Fruit fly (Drosophila melanogaster): ENCODE measurements around the gene Qtzl.

Gene Qtzl

DNA sequence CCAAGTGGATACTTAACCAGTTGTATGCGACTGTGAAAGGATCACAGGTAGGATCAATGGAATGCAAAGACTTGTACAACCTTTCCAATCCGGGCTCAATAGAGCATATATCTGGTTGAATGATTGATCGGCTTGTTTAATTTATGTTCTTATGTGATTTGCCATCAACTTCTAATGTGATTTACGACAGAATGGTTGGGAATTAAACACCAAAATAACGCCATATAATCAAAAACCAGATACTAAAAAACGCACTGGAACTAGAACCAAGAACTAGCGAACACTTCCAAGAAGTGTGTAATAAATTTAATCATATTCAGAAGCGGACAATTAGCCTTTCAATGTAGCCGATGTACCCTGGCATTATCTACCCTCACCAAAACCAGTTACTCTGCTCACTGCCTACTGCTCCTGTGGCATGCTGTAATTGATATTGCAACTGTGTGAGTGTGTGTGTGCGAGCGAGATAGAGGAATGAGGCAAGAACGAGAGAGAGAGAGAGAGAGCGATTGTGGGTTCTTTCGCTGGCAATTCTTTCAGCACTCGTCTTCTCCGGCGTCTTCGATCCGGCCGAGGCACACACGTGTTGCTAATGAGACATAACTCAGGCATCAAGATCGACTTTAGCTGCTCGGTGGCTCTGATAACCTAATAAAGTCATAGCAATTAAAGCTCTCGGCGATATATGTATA is 26.8 kb upstream of the Qtzl start (continued):
- peak; percentile 60 for TF ChIP-seq h (GFP tag; optimal IDR thresholded peaks at IDR 0.05)
- TF ChIP-seq CG32264 (GFP tag; optimal IDR thresholded peaks at IDR 0.05), result no peak
- TF ChIP-seq CG9705 (GFP tag; optimal IDR thresholded peaks at IDR 0.05), result peak; percentile 5
- no peak for TF ChIP-seq Mio (GFP tag; optimal IDR thresholded peaks at IDR 0.05)
- TF ChIP-seq Jra (GFP tag; optimal IDR thresholded peaks at IDR 0.05), result peak; percentile 25
- TF ChIP-seq lola (GFP tag; optimal IDR thresholded peaks at IDR 0.05), result no peak
- peak; percentile 39 for TF ChIP-seq br (GFP tag; optimal IDR thresholded peaks at IDR 0.05)
- peak; percentile 54 for TF ChIP-seq ey (GFP tag; optimal IDR thresholded peaks at IDR 0.05)

DNA sequence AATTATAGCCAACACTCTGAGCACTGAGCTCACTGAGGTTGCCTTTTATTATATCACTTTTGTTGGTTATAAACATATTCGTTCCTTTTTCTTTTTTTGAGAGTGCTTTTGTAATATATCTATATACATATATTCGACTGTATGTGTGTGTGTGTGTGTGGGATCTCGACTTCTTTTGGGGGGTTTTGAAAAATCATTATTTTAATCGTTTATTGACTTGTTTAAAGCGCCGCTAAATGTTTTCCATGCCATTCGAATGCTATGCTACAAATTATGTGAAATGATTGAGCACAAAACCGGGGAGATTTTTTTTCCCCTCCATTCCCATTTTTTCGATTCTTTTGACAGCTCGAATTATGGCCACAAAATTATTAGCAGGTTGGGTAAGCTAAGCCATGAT is 26.1 kb upstream of the Qtzl start:
- TF ChIP-seq ey (GFP tag; optimal IDR thresholded peaks at IDR 0.05), result no peak
- no peak for TF ChIP-seq Sp1 (GFP tag; optimal IDR thresholded peaks at IDR 0.05)
- TF ChIP-seq Rel (GFP tag; optimal IDR thresholded peaks at IDR 0.05), result no peak
- peak; percentile 73 for TF ChIP-seq Rel (tag; optimal IDR thresholded peaks at IDR 0.05)
- TF ChIP-seq tai (GFP tag; optimal IDR thresholded peaks at IDR 0.05), result no peak

DNA sequence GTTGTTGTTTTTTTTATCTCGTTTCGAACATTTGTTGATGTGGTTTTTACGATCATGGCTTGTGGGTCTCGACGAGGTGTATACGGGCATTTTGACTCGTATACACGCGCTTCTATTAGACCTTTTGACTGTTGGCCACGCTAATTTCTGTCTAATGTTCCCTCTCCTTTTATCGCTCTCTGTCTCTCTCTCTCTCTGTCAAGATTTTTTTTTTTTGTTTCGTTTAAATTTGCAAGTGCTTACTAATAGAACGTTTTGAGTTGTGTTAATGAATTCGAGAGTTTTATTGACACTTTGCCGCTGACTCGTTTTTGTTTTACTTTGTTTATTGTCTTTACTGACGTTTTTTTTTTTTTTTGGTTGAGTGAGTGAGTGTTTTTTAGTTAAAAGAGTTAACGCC is 25.2 kb upstream of the Qtzl start:
- TF ChIP-seq usp (GFP tag; optimal IDR thresholded peaks at IDR 0.05), result no peak
- TF ChIP-seq HLH106 (tag; optimal IDR thresholded peaks at IDR 0.05), result no peak
- no peak for TF ChIP-seq Hnf4 (GFP tag; optimal IDR thresholded peaks at IDR 0.05)
- no peak for TF ChIP-seq CG9705 (GFP tag; optimal IDR thresholded peaks at IDR 0.05)
- TF ChIP-seq woc (GFP tag; optimal IDR thresholded peaks at IDR 0.05), result no peak
- TF ChIP-seq Hr78 (GFP tag; optimal IDR thresholded peaks at IDR 0.05), result no peak

DNA sequence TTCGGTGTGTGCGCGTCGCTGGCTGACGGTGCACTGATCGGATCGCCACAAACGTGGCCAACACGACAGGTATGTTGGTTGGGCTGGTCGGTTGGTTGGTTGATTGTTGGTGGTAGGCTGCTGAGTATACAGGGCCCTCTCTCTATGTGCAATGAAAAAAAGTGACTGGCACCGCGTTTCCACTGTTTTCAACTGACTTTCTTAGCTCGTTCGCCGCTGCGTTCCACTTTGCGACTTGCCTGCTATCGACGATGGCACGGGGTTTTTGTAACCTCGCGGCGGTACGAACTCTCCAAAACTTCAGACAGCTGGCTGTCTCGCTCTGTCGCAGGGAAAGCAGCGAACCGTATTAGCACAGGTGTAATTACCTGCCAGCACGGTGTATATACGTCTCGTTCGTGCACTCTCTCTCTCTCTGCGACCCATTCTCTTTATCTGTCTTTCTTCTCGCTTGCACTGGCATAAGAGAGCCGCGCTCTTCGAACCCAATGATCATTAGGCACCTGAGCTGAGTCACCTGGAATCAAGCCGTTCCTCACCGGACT is 24.6 kb upstream of the Qtzl start:
- TF ChIP-seq GATAd (GFP tag; optimal IDR thresholded peaks at IDR 0.05) (no peak), CG32264 (GFP tag; optimal IDR thresholded peaks at IDR 0.05) (peak; percentile 24), jim (GFP tag; optimal IDR thresholded peaks at IDR 0.05) (peak; percentile 59), Vsx2 (GFP tag; optimal IDR thresholded peaks at IDR 0.05; ENCODE audit: partially characterized antibody) (peak; percentile 81), rgr (GFP tag; optimal IDR thresholded peaks at IDR 0.05) (peak; percentile 50), Jra (GFP tag; optimal IDR thresholded peaks at IDR 0.05) (peak; percentile 46), h (GFP tag; optimal IDR thresholded peaks at IDR 0.05) (peak; percentile 75), br (GFP tag; optimal IDR thresholded peaks at IDR 0.05) (peak; percentile 44), Hr83 (GFP tag; optimal IDR thresholded peaks at IDR 0.05; ENCODE audit: poor library complexity, severe bottlenecking) (peak; percentile 83), HLH106 (tag; optimal IDR thresholded peaks at IDR 0.05) (peak; percentile 24), Hnf4 (GFP tag; optimal IDR thresholded peaks at IDR 0.05) (no peak), Dif (GFP tag; optimal IDR thresholded peaks at IDR 0.05; ENCODE audit: partially characterized antibody) (peak; percentile 84), ey (GFP tag; optimal IDR thresholded peaks at IDR 0.05) (no peak), psq (GFP tag; optimal IDR thresholded peaks at IDR 0.05) (peak; percentile 7), fru (GFP tag; optimal IDR thresholded peaks at IDR 0.05) (peak; percentile 51), lola (GFP tag; optimal IDR thresholded peaks at IDR 0.05) (no peak), dl (GFP tag; optimal IDR thresholded peaks at IDR 0.05; ENCODE audit: insufficient read depth in 1 of 2, partially characterized antibody in 2 of 2) (peak; percentile 56 to 82), Myc (optimal IDR thresholded peaks at IDR 0.05) (no peak), Rel (GFP tag; optimal IDR thresholded peaks at IDR 0.05) (no peak), Rel (tag; optimal IDR thresholded peaks at IDR 0.05) (peak; percentile 69), Dfd (GFP tag; optimal IDR thresholded peaks at IDR 0.05) (no peak), usp (GFP tag; optimal IDR thresholded peaks at IDR 0.05) (no peak), Sp1 (GFP tag; optimal IDR thresholded peaks at IDR 0.05) (peak; percentile 46), OdsH (GFP tag; optimal IDR thresholded peaks at IDR 0.05) (peak; percentile 20), foxo (GFP tag; optimal IDR thresholded peaks at IDR 0.05) (peak in 1 of 2 experiments; percentile 34)

DNA sequence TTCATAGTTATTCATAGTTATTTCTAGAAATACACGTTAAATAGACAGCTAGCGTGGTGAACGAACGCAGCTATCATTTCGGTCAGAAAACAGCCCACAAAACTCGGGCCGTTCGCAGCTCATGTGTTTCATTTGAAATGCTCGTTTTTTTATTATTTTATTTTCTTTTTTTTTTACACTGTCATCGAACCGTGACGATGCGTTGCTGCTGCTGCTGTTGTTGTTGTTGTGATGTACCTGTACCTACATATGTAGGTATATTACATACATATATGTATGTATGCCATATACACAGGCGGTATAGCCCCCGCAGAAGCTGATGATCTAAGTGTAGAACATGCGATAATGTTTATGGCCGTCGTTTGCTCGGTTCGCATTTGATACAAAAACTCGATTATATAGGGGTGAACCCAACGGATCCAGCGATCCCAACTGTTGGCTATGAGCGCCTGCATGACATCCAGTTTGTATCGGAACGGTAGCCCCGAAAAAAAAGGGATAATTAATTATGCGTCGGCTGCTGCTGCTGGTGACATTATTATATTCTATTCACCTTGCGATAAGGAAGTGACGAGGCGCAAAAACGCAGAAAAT is 22.3 kb upstream of the Qtzl start:
- no peak for TF ChIP-seq br (GFP tag; optimal IDR thresholded peaks at IDR 0.05)
- TF ChIP-seq ey (GFP tag; optimal IDR thresholded peaks at IDR 0.05), result no peak
